Fruit fly (Drosophila melanogaster) whole organism, embryonic: ENCODE data around the gene Tsp2A.

ENCODE experiments used
- Asciz ChIP-seq: fragments of 200-800 bp; sonication (Bioruptor generic); optimal IDR thresholded peaks from 2 replicates; lab custom pipeline; 2017; ENCODE audit warnings: missing biosample characterization, mild to moderate bottlenecking, missing genetic modification characterization, missing genetic modification reagents
- Awh ChIP-seq: fragments of 200-800 bp; sonication (Bioruptor generic); IDR thresholded peaks from 2 replicates; pipeline ENCODE4, ENCODE4 v1.3.6; 2022; ENCODE audit warnings: missing biosample characterization, missing genetic modification characterization
- CG11093 ChIP-seq: fragments of 200-800 bp; sonication (Bioruptor generic); IDR thresholded peaks from 3 replicates; pipeline ENCODE4 v1.3.6; 2022; ENCODE audit warnings: missing biosample characterization, missing genetic modification characterization
- CG12942 ChIP-seq: fragments of 200-800 bp; sonication (Bioruptor generic); optimal IDR thresholded peaks from 3 replicates; lab custom pipeline; 2016; ENCODE audit warnings: missing biosample characterization, missing genetic modification characterization
- CG13287 ChIP-seq: fragments of 200-800 bp; sonication (Bioruptor generic); IDR thresholded peaks from 2 replicates; pipeline ENCODE4 v1.3.6; 2022; ENCODE audit warnings: missing biosample characterization, missing genetic modification characterization; ENCODE audit not compliant: partially characterized antibody
- CG15479 ChIP-seq: fragments of 200-800 bp; sonication (Bioruptor generic); optimal IDR thresholded peaks from 3 replicates; lab custom pipeline; 2019; ENCODE audit warnings: missing biosample characterization, mild to moderate bottlenecking, missing genetic modification characterization, moderate library complexity
- CG2116 ChIP-seq: fragments of 200-800 bp; sonication (Bioruptor generic); optimal IDR thresholded peaks from 3 replicates; lab custom pipeline; 2018; ENCODE audit warnings: missing biosample characterization, mild to moderate bottlenecking, missing genetic modification characterization
- CG30431 ChIP-seq: fragments of 200-800 bp; sonication (Bioruptor generic); optimal IDR thresholded peaks from 2 replicates; lab custom pipeline; 2017; ENCODE audit warnings: missing biosample characterization, missing genetic modification characterization
- CG31388 ChIP-seq: fragments of 200-800 bp; sonication (Bioruptor generic); optimal IDR thresholded peaks from 2 replicates; lab custom pipeline; 2016; ENCODE audit warnings: missing biosample characterization, missing genetic modification characterization
- CG3163 ChIP-seq: fragments of 200-800 bp; sonication (Bioruptor generic); optimal IDR thresholded peaks from 3 replicates; lab custom pipeline; 2016; ENCODE audit warnings: missing biosample characterization, missing genetic modification characterization
- CG32772 ChIP-seq: fragments of 200-800 bp; sonication (Bioruptor generic); IDR thresholded peaks from 2 replicates; pipeline ENCODE4 v1.3.6; 2022; ENCODE audit warnings: missing biosample characterization, missing genetic modification characterization
- CG33557 ChIP-seq: fragments of 200-800 bp; sonication (Bioruptor generic); optimal IDR thresholded peaks from 2 replicates; lab custom pipeline; 2019; ENCODE audit warnings: missing biosample characterization, mild to moderate bottlenecking, missing genetic modification characterization, moderate library complexity
- CG4360 ChIP-seq: fragments of 200-800 bp; sonication (Bioruptor generic); IDR thresholded peaks from 2 replicates; pipeline ENCODE4 v1.3.6; 2022; ENCODE audit warnings: missing biosample characterization, missing genetic modification characterization
- CG4820 ChIP-seq: fragments of 200-800 bp; sonication (Bioruptor generic); optimal IDR thresholded peaks from 3 replicates; lab custom pipeline; 2016; ENCODE audit warnings: missing biosample characterization, missing genetic modification characterization
- CG4854 ChIP-seq: fragments of 200-800 bp; sonication (Bioruptor generic); optimal IDR thresholded peaks from 2 replicates; lab custom pipeline; 2016; ENCODE audit warnings: missing biosample characterization, missing genetic modification characterization, inconsistent platforms
- CG5245 ChIP-seq: fragments of 200-800 bp; sonication (Bioruptor generic); optimal IDR thresholded peaks from 3 replicates; lab custom pipeline; 2016; ENCODE audit warnings: missing biosample characterization, missing genetic modification characterization
- CG6175 ChIP-seq: fragments of 200-800 bp; sonication (Bioruptor generic); IDR thresholded peaks from 3 replicates; pipeline ENCODE4 v1.3.6; 2022; ENCODE audit warnings: missing biosample characterization, missing genetic modification characterization
- CG7271 ChIP-seq: fragments of 200-800 bp; sonication (Bioruptor generic); optimal IDR thresholded peaks from 2 replicates; lab custom pipeline; 2018; ENCODE audit warnings: missing biosample characterization, mild to moderate bottlenecking, missing genetic modification characterization, moderate library complexity
- CG7745 ChIP-seq: fragments of 200-800 bp; sonication (Bioruptor generic); optimal IDR thresholded peaks from 2 replicates; lab custom pipeline; 2018; ENCODE audit warnings: missing biosample characterization, mild to moderate bottlenecking, missing genetic modification characterization, moderate library complexity
- CG8924 ChIP-seq: fragments of 200-800 bp; optimal IDR thresholded peaks from 3 replicates; lab custom pipeline; 2019; ENCODE audit warnings: missing biosample characterization, mild to moderate bottlenecking, missing genetic modification characterization, moderate library complexity
- CG9215 ChIP-seq: fragments of 200-800 bp; sonication (Bioruptor generic); IDR thresholded peaks from 2 replicates; pipeline ENCODE4 v1.3.6; 2022; ENCODE audit warnings: missing biosample characterization, missing genetic modification characterization
- Dll ChIP-seq: fragments of 200-800 bp; sonication (Bioruptor generic); IDR thresholded peaks from 4 replicates; pipeline ENCODE4 v1.3.6; 2022; ENCODE audit warnings: missing biosample characterization, missing genetic modification characterization; ENCODE audit not compliant: partially characterized antibody
- Ets97D ChIP-seq: fragments of 200-800 bp; sonication (Bioruptor generic); optimal IDR thresholded peaks from 3 replicates; lab custom pipeline; 2016; ENCODE audit warnings: missing biosample characterization, missing genetic modification characterization
- Hmr ChIP-seq: fragments of 200-800 bp; sonication (Bioruptor generic); optimal IDR thresholded peaks from 3 replicates; lab custom pipeline; 2017; ENCODE audit warnings: mild to moderate bottlenecking, missing biosample characterization, missing genetic modification reagents, missing genetic modification characterization
- Hr3 ChIP-seq: fragments of 200-800 bp; sonication (Bioruptor generic); optimal IDR thresholded peaks from 3 replicates; lab custom pipeline; 2016; ENCODE audit warnings: missing biosample characterization, missing genetic modification characterization
- Hsf ChIP-seq: fragments of 200-800 bp; sonication (Bioruptor generic); optimal IDR thresholded peaks from 3 replicates; lab custom pipeline; 2016; ENCODE audit warnings: missing biosample characterization, missing genetic modification characterization
- Lim3 ChIP-seq: fragments of 200-800 bp; sonication (Bioruptor generic); IDR thresholded peaks from 2 replicates; pipeline ENCODE4 v1.3.6; 2022; ENCODE audit warnings: missing biosample characterization, missing genetic modification characterization
- Mrtf ChIP-seq: fragments of 200-800 bp; sonication (Bioruptor generic); IDR thresholded peaks from 3 replicates; pipeline ENCODE4 v1.3.6; 2022; ENCODE audit warnings: missing biosample characterization, missing genetic modification characterization
- Rx ChIP-seq: fragments of 200-800 bp; sonication (Bioruptor generic); IDR thresholded peaks from 2 replicates; pipeline ENCODE4 v1.3.6; 2022; ENCODE audit warnings: missing biosample characterization, missing genetic modification characterization
- Sox100B ChIP-seq: fragments of 200-800 bp; sonication (Bioruptor generic); optimal IDR thresholded peaks from 3 replicates; lab custom pipeline; 2018; ENCODE audit warnings: missing biosample characterization, mild to moderate bottlenecking, missing genetic modification characterization
- Stat92E ChIP-seq, 3 experiments: fragments of >200 bp in 2 of 3; fragments of 200-800 bp in 1 of 3; sonication (Bioruptor generic) in 1 of 3; optimal IDR thresholded peaks; 2 replicates each; lab custom pipeline; 2017 to 2019; ENCODE audit warnings: missing biosample characterization in 3 of 3, missing genetic modification characterization in 3 of 3, mild to moderate bottlenecking in 1 of 3, moderate library complexity in 1 of 3
- Vsx1 ChIP-seq: fragments of 200-800 bp; sonication (Bioruptor generic); optimal IDR thresholded peaks from 2 replicates; lab custom pipeline; 2017; ENCODE audit warnings: missing biosample characterization, mild to moderate bottlenecking, missing genetic modification characterization, missing genetic modification reagents
- YL-1 ChIP-seq: fragments of 200-800 bp; sonication (Bioruptor generic); optimal IDR thresholded peaks from 3 replicates; lab custom pipeline; 2017; ENCODE audit warnings: missing biosample characterization, mild to moderate bottlenecking, missing genetic modification characterization
- bbx ChIP-seq: fragments of 200-800 bp; sonication (Bioruptor generic); IDR thresholded peaks from 2 replicates; pipeline ENCODE4 v1.3.6; 2022; ENCODE audit warnings: missing biosample characterization, missing genetic modification characterization; ENCODE audit not compliant: partially characterized antibody
- bcd ChIP-seq: fragments of 200-800 bp; sonication (Bioruptor generic); optimal IDR thresholded peaks from 2 replicates; lab custom pipeline; 2017; ENCODE audit warnings: missing biosample characterization, mild to moderate bottlenecking, missing genetic modification characterization
- chif ChIP-seq, 2 experiments: fragments of 200-800 bp; sonication (Bioruptor generic); optimal IDR thresholded peaks; 3 replicates each; lab custom pipeline; 2016; ENCODE audit warnings: missing biosample characterization in 2 of 2, missing genetic modification characterization in 2 of 2
- crp ChIP-seq, 2 experiments: fragments of 200-800 bp; sonication (Bioruptor generic); optimal IDR thresholded peaks; 2 replicates in 1 of 2; 3 replicates in 1 of 2; lab custom pipeline; 2017; ENCODE audit warnings: missing biosample characterization in 2 of 2, missing genetic modification characterization in 2 of 2, mild to moderate bottlenecking in 1 of 2, moderate library complexity in 1 of 2
- dati ChIP-seq: fragments of 200-800 bp; sonication (Bioruptor generic); IDR thresholded peaks from 2 replicates; pipeline ENCODE4 v1.3.6; 2022; ENCODE audit warnings: missing biosample characterization, missing genetic modification characterization
- dm ChIP-seq: fragments of 200-800 bp; sonication (Bioruptor generic); optimal IDR thresholded peaks from 3 replicates; lab custom pipeline; 2016; ENCODE audit warnings: missing biosample characterization, missing genetic modification characterization
- fd102C ChIP-seq: fragments of 200-800 bp; sonication (Bioruptor generic); optimal IDR thresholded peaks from 2 replicates; lab custom pipeline; 2018; ENCODE audit warnings: missing biosample characterization, mild to moderate bottlenecking, missing genetic modification characterization, moderate library complexity
- gem ChIP-seq: fragments of 200-800 bp; sonication (Bioruptor generic); optimal IDR thresholded peaks from 2 replicates; lab custom pipeline; 2019; ENCODE audit warnings: missing biosample characterization, mild to moderate bottlenecking, missing genetic modification characterization, moderate library complexity
- grau ChIP-seq: fragments of 200-800 bp; optimal IDR thresholded peaks from 3 replicates; lab custom pipeline; 2019; ENCODE audit warnings: missing biosample characterization, mild to moderate bottlenecking, missing genetic modification characterization, moderate library complexity
- her ChIP-seq: fragments of 200-800 bp; sonication (Bioruptor generic); optimal IDR thresholded peaks from 2 replicates; lab custom pipeline; 2016; ENCODE audit warnings: missing biosample characterization, missing genetic modification characterization
- kay ChIP-seq: fragments of 200-800 bp; sonication (Bioruptor generic); optimal IDR thresholded peaks from 2 replicates; lab custom pipeline; 2016; ENCODE audit warnings: missing biosample characterization, missing genetic modification characterization
- lmd ChIP-seq: fragments of 200-800 bp; sonication (Bioruptor generic); IDR thresholded peaks from 2 replicates; pipeline ENCODE4 v1.3.6; 2022; ENCODE audit warnings: missing biosample characterization, missing genetic modification characterization
- odd ChIP-seq: fragments of 200-800 bp; sonication (Bioruptor generic); optimal IDR thresholded peaks from 2 replicates; lab custom pipeline; 2017; ENCODE audit warnings: missing biosample characterization, mild to moderate bottlenecking, missing genetic modification characterization
- phol ChIP-seq: fragments of 200-800 bp; sonication (Bioruptor generic); optimal IDR thresholded peaks from 3 replicates; lab custom pipeline; 2018; ENCODE audit warnings: missing biosample characterization, mild to moderate bottlenecking, missing genetic modification characterization, moderate library complexity
- ranshi ChIP-seq: fragments of 200-800 bp; sonication (Bioruptor generic); IDR thresholded peaks from 2 replicates; pipeline ENCODE4 v1.3.6; 2022; ENCODE audit warnings: missing biosample characterization, missing genetic modification characterization
- row ChIP-seq: fragments of 200-800 bp; sonication (Bioruptor generic); IDR thresholded peaks from 3 replicates; pipeline ENCODE4 v1.3.6; 2022; ENCODE audit warnings: missing biosample characterization, missing genetic modification characterization
- sob ChIP-seq: fragments of 200-800 bp; sonication (Bioruptor generic); IDR thresholded peaks from 2 replicates; pipeline ENCODE4 v1.3.6; 2022; ENCODE audit warnings: missing biosample characterization, missing genetic modification characterization
- tup ChIP-seq: fragments of 200-800 bp; sonication (Bioruptor generic); optimal IDR thresholded peaks from 2 replicates; lab custom pipeline; 2016; ENCODE audit warnings: missing biosample characterization, mild to moderate bottlenecking, missing genetic modification characterization, moderate library complexity

The Tsp2A gene

DNA sequence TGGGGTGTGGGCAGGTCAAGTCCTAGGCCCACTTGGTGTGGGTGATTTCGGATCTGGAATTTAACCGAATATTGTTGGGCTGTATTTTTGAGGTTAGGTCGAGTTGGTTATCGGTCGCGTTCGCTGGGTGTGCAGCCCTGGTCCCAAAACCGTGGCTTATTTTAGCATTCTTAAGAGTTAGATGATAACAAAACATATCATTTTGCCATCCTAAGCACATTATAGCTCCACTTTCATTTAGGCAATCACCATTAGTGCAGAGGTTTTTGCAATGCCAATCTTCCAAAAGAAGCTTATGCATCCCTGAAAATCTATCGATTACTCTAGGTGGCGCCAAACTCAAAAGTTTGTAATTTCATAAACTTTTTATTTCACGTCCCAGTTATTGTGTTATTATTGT, 2.9 kb downstream of the Tsp2A start, which contains the start of gene MTPAP (continued):
- TF ChIP-seq bcd (GFP tag; lab: Kevin White, UChicago) (no peak), Lim3 (GFP tag; lab: Robert Waterston, UW) (no peak), gem (no peak), CG12942 (GFP tag; lab: Kevin White, UChicago) (no peak), fd102C (GFP tag; lab: Kevin White, UChicago) (no peak), CG4854 (GFP tag; lab: Kevin White, UChicago) (no peak), Stat92E (GFP tag; optimal IDR thresholded peaks at IDR 0.05; lab: Kevin White, UChicago) (no peak), bbx (GFP tag; lab: Robert Waterston, UW) (peak; percentile 86), CG9215 (GFP tag; lab: Robert Waterston, UW) (no peak), crp (GFP tag; optimal IDR thresholded peaks at IDR 0.05; lab: Kevin White, UChicago) (peak in 1 of 2 experiments; percentile 22), phol (tag; lab: Kevin White, UChicago) (peak; percentile 44), Sox100B (no peak), YL-1 (GFP tag; lab: Kevin White, UChicago) (peak; percentile 55), CG32772 (no peak), CG11093 (GFP tag; lab: Robert Waterston, UW) (no peak), Hr3 (GFP tag; lab: Kevin White, UChicago) (no peak), tup (GFP tag; lab: Kevin White, UChicago) (no peak), CG2116 (peak; percentile 81), CG8924 (tag; lab: Kevin White, UChicago) (no peak), CG4360 (GFP tag; lab: Robert Waterston, UW) (no peak), Rx (GFP tag; lab: Robert Waterston, UW) (no peak), ranshi (GFP tag; lab: Robert Waterston, UW) (no peak), kay (GFP tag; lab: Kevin White, UChicago) (no peak), CG13287 (GFP tag; lab: Robert Waterston, UW) (peak; percentile 74), Dll (GFP tag; lab: Robert Waterston, UW) (peak; percentile 66), CG31388 (GFP tag; lab: Kevin White, UChicago) (no peak), CG7271 (tag; lab: Kevin White, UChicago) (no peak), Mrtf (GFP tag; lab: Robert Waterston, UW) (no peak), her (peak; percentile 14), CG7745 (tag; lab: Kevin White, UChicago) (no peak), sob (GFP tag; lab: Robert Waterston, UW) (no peak), CG6175 (GFP tag; lab: Robert Waterston, UW) (no peak), Hmr (GFP tag; lab: Kevin White, UChicago) (no peak), CG3163 (peak; percentile 1), Ets97D (GFP tag; lab: Kevin White, UChicago) (peak; percentile 1), chif (GFP tag; optimal IDR thresholded peaks at IDR 0.05; lab: Kevin White, UChicago) (peak in 1 of 2 experiments; percentile 3), grau (tag; lab: Kevin White, UChicago) (peak; percentile 25), CG15479 (GFP tag; lab: Kevin White, UChicago) (no peak), dm (peak; percentile 71), dati (GFP tag; lab: Robert Waterston, UW) (no peak), Hsf (peak; percentile 50), Awh (no peak), CG5245 (GFP tag; lab: Kevin White, UChicago) (no peak), CG4820 (no peak), Vsx1 (GFP tag; lab: Kevin White, UChicago) (no peak), Asciz (no peak), odd (no peak), row (peak; percentile 35; the same call in 1 of the 3 replicates), CG30431 (no peak), CG33557 (GFP tag; lab: Kevin White, UChicago) (peak; percentile 14), lmd (GFP tag; lab: Robert Waterston, UW) (no peak)
